Worm (Caenorhabditis elegans) whole organism, L2 larva: Measurements from ENCODE around the gene nas-21.

Experiments
- C34F6.9 ChIP-seq: fragments of 150-350 bp; optimal IDR thresholded peaks from 2 replicates; lab custom pipeline; 2014; ENCODE audit warnings: missing biosample characterization, missing genetic modification characterization
- F13H6.1 ChIP-seq: sonication (generic microtip); optimal IDR thresholded peaks from 2 replicates; lab custom pipeline; 2016; ENCODE audit warnings: missing genetic modification characterization, missing compliant biosample characterization
- Y55F3AM.14 ChIP-seq: fragments of 200-800 bp; sonication (Bioruptor generic); optimal IDR thresholded peaks from 2 replicates; lab custom pipeline; 2018; ENCODE audit warnings: mild to moderate bottlenecking, missing genetic modification characterization, missing compliant biosample characterization
- ZK546.5 ChIP-seq: sonication (generic microtip); optimal IDR thresholded peaks from 2 replicates; lab custom pipeline; 2017; ENCODE audit warnings: missing biosample characterization, missing genetic modification characterization
- alr-1 ChIP-seq: fragments of 150-350 bp; optimal IDR thresholded peaks from 2 replicates; lab custom pipeline; 2014; ENCODE audit warnings: missing biosample characterization, missing genetic modification characterization
- aly-2 ChIP-seq: fragments of 150-350 bp; optimal IDR thresholded peaks from 2 replicates; lab custom pipeline; 2014; ENCODE audit warnings: missing biosample characterization, missing genetic modification characterization
- ceh-82 ChIP-seq: fragments of 150-350 bp; optimal IDR thresholded peaks from 2 replicates; lab custom pipeline; 2014; ENCODE audit warnings: missing biosample characterization, missing genetic modification characterization
- crh-2 ChIP-seq: sonication (generic microtip); optimal IDR thresholded peaks from 2 replicates; lab custom pipeline; 2017; ENCODE audit warnings: missing biosample characterization, missing genetic modification characterization
- dmd-4 ChIP-seq: sonication (generic microtip); optimal IDR thresholded peaks from 2 replicates; lab custom pipeline; 2017; ENCODE audit warnings: missing biosample characterization, missing genetic modification characterization
- elt-1 ChIP-seq: fragments of 150-350 bp; optimal IDR thresholded peaks from 2 replicates; lab custom pipeline; 2014; ENCODE audit warnings: missing biosample characterization, missing genetic modification characterization
- elt-3 ChIP-seq: sonication (generic microtip); optimal IDR thresholded peaks from 2 replicates; lab custom pipeline; 2017; ENCODE audit warnings: missing biosample characterization, missing genetic modification characterization
- fos-1 ChIP-seq: fragments of 150-350 bp; optimal IDR thresholded peaks from 2 replicates; lab custom pipeline; 2014; ENCODE audit warnings: missing biosample characterization, missing genetic modification characterization
- gmeb-1 ChIP-seq: fragments of 150-350 bp; optimal IDR thresholded peaks from 2 replicates; lab custom pipeline; 2014; ENCODE audit warnings: missing biosample characterization, missing genetic modification characterization
- lin-11 ChIP-seq: fragments of 150-350 bp; sonication (generic microtip); optimal IDR thresholded peaks from 2 replicates; lab custom pipeline; 2014; ENCODE audit warnings: missing biosample characterization, missing genetic modification characterization, inconsistent platforms, mixed read lengths
- lin-13 ChIP-seq: fragments of 150-350 bp; optimal IDR thresholded peaks from 2 replicates; lab custom pipeline; 2014; ENCODE audit warnings: missing biosample characterization, missing genetic modification reagents, missing genetic modification characterization
- lsy-2 ChIP-seq, 2 experiments: fragments of 150-350 bp in 1 of 2; sonication (generic microtip) in 1 of 2; optimal IDR thresholded peaks; 2 replicates each; lab custom pipeline; 2014 to 2017; ENCODE audit warnings: missing biosample characterization in 2 of 2, missing genetic modification characterization in 2 of 2
- mab-5 ChIP-seq: fragments of 150-350 bp; optimal IDR thresholded peaks from 2 replicates; lab custom pipeline; 2014; ENCODE audit warnings: missing biosample characterization, missing genetic modification characterization
- mbf-1 ChIP-seq: sonication (generic microtip); optimal IDR thresholded peaks from 2 replicates; lab custom pipeline; 2017; ENCODE audit warnings: missing biosample characterization, missing genetic modification characterization
- mdl-1 ChIP-seq, 2 experiments: fragments of 150-350 bp in 1 of 2; sonication (generic microtip) in 1 of 2; optimal IDR thresholded peaks; 2 replicates each; lab custom pipeline; 2017; ENCODE audit warnings: missing biosample characterization in 2 of 2, missing genetic modification characterization in 2 of 2
- nhr-10 ChIP-seq: sonication (generic microtip); optimal IDR thresholded peaks from 2 replicates; lab custom pipeline; 2017; ENCODE audit warnings: missing biosample characterization, missing genetic modification characterization
- nhr-11 ChIP-seq: fragments of 150-350 bp; optimal IDR thresholded peaks from 2 replicates; lab custom pipeline; 2014; ENCODE audit warnings: missing biosample characterization, missing genetic modification characterization
- nhr-129 ChIP-seq: fragments of 150-350 bp; optimal IDR thresholded peaks from 2 replicates; lab custom pipeline; 2014; ENCODE audit warnings: missing biosample characterization, missing genetic modification characterization
- nhr-21 ChIP-seq: fragments of 150-350 bp; optimal IDR thresholded peaks from 2 replicates; lab custom pipeline; 2014; ENCODE audit warnings: missing biosample characterization, missing genetic modification characterization
- nhr-23 ChIP-seq: fragments of 150-350 bp; optimal IDR thresholded peaks from 2 replicates; lab custom pipeline; 2014; ENCODE audit warnings: missing biosample characterization, missing genetic modification reagents, missing genetic modification characterization
- nhr-237 ChIP-seq: fragments of 150-350 bp; optimal IDR thresholded peaks from 2 replicates; lab custom pipeline; 2014; ENCODE audit warnings: missing biosample characterization, missing genetic modification characterization
- nhr-6 ChIP-seq: fragments of 150-350 bp; optimal IDR thresholded peaks from 2 replicates; lab custom pipeline; 2014; ENCODE audit warnings: missing biosample characterization, missing genetic modification characterization
- nhr-77 ChIP-seq: fragments of 150-350 bp; optimal IDR thresholded peaks from 2 replicates; lab custom pipeline; 2014; ENCODE audit warnings: missing biosample characterization, missing genetic modification characterization
- peb-1 ChIP-seq: fragments of 150-350 bp; optimal IDR thresholded peaks from 2 replicates; lab custom pipeline; 2014; ENCODE audit warnings: missing biosample characterization, missing genetic modification characterization
- sem-4 ChIP-seq: fragments of 150-350 bp; optimal IDR thresholded peaks from 2 replicates; lab custom pipeline; 2014; ENCODE audit warnings: missing biosample characterization, missing genetic modification reagents, missing genetic modification characterization
- sma-3 ChIP-seq: sonication (generic microtip); optimal IDR thresholded peaks from 2 replicates; lab custom pipeline; 2016; ENCODE audit warnings: missing genetic modification reagents, missing genetic modification characterization, missing compliant biosample characterization
- sma-9 ChIP-seq, 2 experiments: fragments of 150-350 bp in 1 of 2; sonication (generic microtip) in 1 of 2; optimal IDR thresholded peaks; 2 replicates each; lab custom pipeline; 2014 to 2016; ENCODE audit warnings: missing genetic modification characterization in 2 of 2, mild to moderate bottlenecking in 1 of 2, missing biosample characterization in 1 of 2, missing compliant biosample characterization in 1 of 2, missing genetic modification reagents in 1 of 2, moderate library complexity in 1 of 2
- unc-55 ChIP-seq: fragments of 150-350 bp; sonication (generic microtip); optimal IDR thresholded peaks from 3 replicates; lab custom pipeline; 2014; ENCODE audit warnings: missing biosample characterization, missing genetic modification reagents, missing genetic modification characterization
- unc-62 ChIP-seq: fragments of 150-350 bp; optimal IDR thresholded peaks from 2 replicates; lab custom pipeline; 2014; ENCODE audit warnings: missing biosample characterization, missing genetic modification reagents, missing genetic modification characterization
- zag-1 ChIP-seq: fragments of 150-350 bp; optimal IDR thresholded peaks from 2 replicates; lab custom pipeline; 2014; ENCODE audit warnings: missing biosample characterization, missing genetic modification characterization
- ztf-1 ChIP-seq: fragments of 200-800 bp; sonication (Bioruptor generic); conservative IDR thresholded peaks from 2 replicates; pipeline ENCODE4 v1.3.6; 2022; ENCODE audit warnings: missing genetic modification characterization, missing compliant biosample characterization

nas-21 gene

DNA sequence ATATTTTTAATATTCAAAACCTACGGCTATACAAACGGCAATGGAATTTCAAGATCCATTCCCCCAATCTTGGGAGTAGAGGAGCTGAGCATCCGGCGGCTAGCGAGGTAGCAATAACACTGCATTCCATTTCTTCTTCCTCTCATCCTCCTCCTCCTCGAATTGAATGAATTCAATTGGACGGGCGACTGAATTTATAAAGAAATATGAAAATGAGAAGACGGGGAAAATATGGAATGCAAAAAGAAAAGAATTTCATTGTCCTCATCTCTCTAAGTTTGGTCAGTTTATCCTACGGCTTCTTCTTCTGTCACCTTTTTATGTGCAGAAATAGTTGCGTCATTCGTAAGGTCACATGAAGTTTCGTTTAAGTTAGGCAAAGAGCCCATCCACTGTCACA lies 36.0 kb upstream of the nas-21 start:
- TF ChIP-seq unc-62 (GFP tag; lab: Kevin White, UChicago) (no peak), lin-11 (tag; lab: Kevin White, UChicago) (no peak), alr-1 (tag; lab: Kevin White, UChicago) (no peak), C34F6.9 (tag; lab: Kevin White, UChicago) (no peak)

DNA sequence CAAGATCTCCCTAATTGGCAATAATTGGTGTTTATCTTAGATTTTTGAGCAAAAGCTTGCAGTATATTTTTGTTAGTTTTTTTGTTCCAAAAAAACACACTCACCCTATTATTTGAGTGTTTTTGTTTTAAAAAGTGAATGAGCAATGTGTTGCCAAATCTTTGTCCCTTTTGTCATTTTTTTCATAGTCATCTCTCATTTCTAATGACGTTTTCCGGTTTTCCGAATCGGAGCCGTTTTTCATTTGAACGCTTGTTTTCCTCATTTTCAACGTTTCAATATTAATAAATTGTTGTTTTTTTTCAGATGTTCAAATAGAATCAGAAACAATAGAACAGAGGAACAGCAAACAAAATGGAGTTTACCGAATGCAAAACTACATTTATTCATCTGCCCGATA lies 33.9 kb upstream of the nas-21 start, which contains the start of gene dmsr-1:
TSS of gene dmsr-1 (plus strand) at position 301 of the 400 bp plus-strand sequence.
- TF ChIP-seq Y55F3AM.14 (GFP tag; lab: Kevin White, UChicago) (no peak), elt-1 (tag; lab: Kevin White, UChicago) (no peak), peb-1 (tag; lab: Kevin White, UChicago) (no peak), elt-3 (tag; lab: Kevin White, UChicago) (no peak), unc-62 (GFP tag; lab: Kevin White, UChicago) (no peak), nhr-11 (tag; lab: Kevin White, UChicago) (no peak), sma-9 (GFP tag; optimal IDR thresholded peaks at IDR 0.05; lab: Kevin White, UChicago) (no peak), sma-9 (tag; optimal IDR thresholded peaks at IDR 0.05; lab: Kevin White, UChicago) (no peak), crh-2 (no peak), ztf-1 (GFP tag; lab: Robert Waterston, UW) (no peak), sem-4 (tag; lab: Kevin White, UChicago) (no peak), nhr-77 (tag; lab: Kevin White, UChicago) (no peak), mdl-1 (tag; optimal IDR thresholded peaks at IDR 0.05; lab: Kevin White, UChicago) (no peak), nhr-21 (tag; lab: Kevin White, UChicago) (no peak), gmeb-1 (tag; lab: Kevin White, UChicago) (no peak), ceh-82 (tag; lab: Kevin White, UChicago) (no peak), fos-1 (tag; lab: Kevin White, UChicago) (no peak), ZK546.5 (tag; lab: Kevin White, UChicago) (no peak), nhr-10 (tag; lab: Kevin White, UChicago) (no peak), aly-2 (tag; lab: Kevin White, UChicago) (no peak), alr-1 (tag; lab: Kevin White, UChicago) (no peak)

DNA sequence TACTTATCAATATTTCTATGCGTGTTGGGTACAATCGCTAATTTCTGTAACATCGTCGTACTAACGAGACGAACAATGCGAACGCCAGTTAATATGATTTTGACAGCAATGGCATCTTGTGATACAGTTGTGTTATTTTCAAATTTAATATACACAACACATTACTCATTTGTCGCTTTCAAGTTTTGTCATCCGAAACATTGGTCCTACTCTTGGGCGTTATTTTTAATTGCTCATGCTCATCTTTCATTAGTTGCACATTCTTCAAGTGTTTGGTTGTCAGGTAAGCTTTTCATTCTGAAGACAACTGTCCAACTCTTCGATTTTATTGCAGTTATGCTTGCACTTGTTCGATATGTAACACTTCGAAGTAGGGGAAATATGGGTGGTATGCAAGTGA lies 33.2 kb upstream of the nas-21 start:
- no peak for TF ChIP-seq unc-55 (GFP tag; lab: Kevin White, UChicago)
- TF ChIP-seq gmeb-1 (tag; lab: Kevin White, UChicago): no peak
- no peak for TF ChIP-seq sma-3
- no peak for TF ChIP-seq unc-62 (GFP tag; lab: Kevin White, UChicago)
- TF ChIP-seq Y55F3AM.14 (GFP tag; lab: Kevin White, UChicago): no peak
- TF ChIP-seq dmd-4 (tag; lab: Kevin White, UChicago): no peak
- no peak for TF ChIP-seq sma-9 (GFP tag; optimal IDR thresholded peaks at IDR 0.05; lab: Kevin White, UChicago)
- TF ChIP-seq sma-9 (tag; optimal IDR thresholded peaks at IDR 0.05; lab: Kevin White, UChicago): no peak
- no peak for TF ChIP-seq ztf-1 (GFP tag; lab: Robert Waterston, UW)
- TF ChIP-seq nhr-6 (tag; lab: Kevin White, UChicago): no peak
- no peak for TF ChIP-seq nhr-23

DNA sequence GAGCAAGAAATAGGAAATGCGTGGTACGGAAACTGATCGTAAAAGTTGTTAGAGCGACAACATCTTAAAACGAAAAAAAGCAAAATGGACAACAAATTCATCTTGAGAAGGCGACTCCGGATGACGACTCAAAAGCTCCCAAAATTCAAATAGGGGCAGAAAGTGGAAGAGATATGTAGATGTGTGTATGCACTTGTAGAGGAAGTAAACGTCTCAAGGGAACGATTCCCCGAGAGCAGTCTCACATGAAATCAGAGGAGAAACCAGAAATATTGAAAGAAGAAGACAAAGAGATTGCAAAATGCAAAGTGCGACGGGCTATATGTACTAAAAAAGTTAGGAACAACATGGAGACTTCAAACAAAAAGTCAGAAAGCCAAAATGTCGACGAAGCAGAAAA lies 28.9 kb upstream of the nas-21 start, which contains the start of gene F57B7.2:
TSS of gene F57B7.2 (minus strand) at position 101 of the 400 bp plus-strand sequence.
- TF ChIP-seq mbf-1 (no peak), mdl-1 (tag; optimal IDR thresholded peaks at IDR 0.05; lab: Kevin White, UChicago) (no peak), mab-5 (tag; lab: Kevin White, UChicago) (peak; percentile 2), sma-9 (GFP tag; optimal IDR thresholded peaks at IDR 0.05; lab: Kevin White, UChicago) (peak; percentile 7), sma-9 (tag; optimal IDR thresholded peaks at IDR 0.05; lab: Kevin White, UChicago) (no peak), aly-2 (tag; lab: Kevin White, UChicago) (no peak)

DNA sequence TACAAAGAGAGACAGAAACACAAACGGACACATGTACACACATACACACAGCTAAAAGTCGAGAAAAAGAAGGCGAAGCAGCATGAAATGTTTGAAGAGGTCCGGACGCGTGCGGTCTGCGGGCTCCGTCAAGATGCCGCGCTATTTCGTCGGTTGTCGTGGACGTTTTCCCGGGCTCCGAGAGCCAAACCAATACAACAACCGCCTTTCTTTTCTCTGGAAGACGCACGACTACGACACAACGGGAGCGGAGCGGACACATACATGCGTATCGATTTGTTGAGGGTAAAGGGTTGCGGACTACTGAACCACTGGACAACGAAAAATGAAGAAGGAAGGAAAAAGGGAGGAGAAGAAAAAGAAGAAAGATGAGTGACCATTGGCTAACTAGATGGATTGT lies 27.0 kb upstream of the nas-21 start:
- peak; percentile 14 for TF ChIP-seq mab-5 (tag; lab: Kevin White, UChicago)
- TF ChIP-seq lsy-2 (tag; optimal IDR thresholded peaks at IDR 0.05; lab: Kevin White, UChicago): peak in 1 of 2 experiments; percentile 5
- TF ChIP-seq nhr-237: no peak
- TF ChIP-seq nhr-10 (tag; lab: Kevin White, UChicago): no peak
- TF ChIP-seq lin-13 (GFP tag; lab: Kevin White, UChicago): peak; percentile 22
- peak; percentile 14 for TF ChIP-seq sma-9 (GFP tag; optimal IDR thresholded peaks at IDR 0.05; lab: Kevin White, UChicago)
- TF ChIP-seq sma-9 (tag; optimal IDR thresholded peaks at IDR 0.05; lab: Kevin White, UChicago): no peak
- peak; percentile 58 for TF ChIP-seq zag-1
- TF ChIP-seq C34F6.9 (tag; lab: Kevin White, UChicago): peak; percentile 43
- peak; percentile 23 for TF ChIP-seq sem-4 (tag; lab: Kevin White, UChicago)
- peak; percentile 61 for TF ChIP-seq unc-55 (GFP tag; lab: Kevin White, UChicago)
- peak in 1 of 2 experiments; percentile 29 for TF ChIP-seq mdl-1 (tag; optimal IDR thresholded peaks at IDR 0.05; lab: Kevin White, UChicago)
- TF ChIP-seq F13H6.1 (tag; lab: Kevin White, UChicago): peak; percentile 75
- no peak for TF ChIP-seq nhr-129
